Fruit fly (Drosophila melanogaster): Measurements from ENCODE around the gene CG5614.

dm6 chr3R:15788221-15788620, 8.6 kb downstream of the CG5614 start, which contains the start of gene Uros2:
- TF ChIP-seq usp (GFP tag; optimal IDR thresholded peaks at IDR 0.05) (no peak), woc (GFP tag; optimal IDR thresholded peaks at IDR 0.05) (no peak), Jra (GFP tag; optimal IDR thresholded peaks at IDR 0.05) (no peak), CrebA (GFP tag; optimal IDR thresholded peaks at IDR 0.05; ENCODE audit: borderline replicate concordance) (no peak), brk (GFP tag; optimal IDR thresholded peaks at IDR 0.05) (no peak), Dfd (GFP tag; optimal IDR thresholded peaks at IDR 0.05) (no peak), ey (GFP tag; optimal IDR thresholded peaks at IDR 0.05) (no peak), psq (GFP tag; optimal IDR thresholded peaks at IDR 0.05) (no peak), dl (GFP tag; optimal IDR thresholded peaks at IDR 0.05; ENCODE audit: insufficient read depth in 1 of 2, partially characterized antibody in 2 of 2) (no peak), CG9705 (GFP tag; optimal IDR thresholded peaks at IDR 0.05) (no peak), h (GFP tag; optimal IDR thresholded peaks at IDR 0.05) (no peak), sv (GFP tag; optimal IDR thresholded peaks at IDR 0.05) (no peak)

All from whole organism, wandering third instar larva.